Worm (Caenorhabditis elegans) whole organism, L4 larva: ENCODE results near the gene K02F3.12.

Experiments
- F10B5.3 ChIP-seq: sonication (generic microtip); optimal IDR thresholded peaks from 2 replicates; lab custom pipeline; 2016; ENCODE audit warnings: mild to moderate bottlenecking, missing genetic modification characterization, missing compliant biosample characterization
- F37D6.2 ChIP-seq: sonication (generic microtip); optimal IDR thresholded peaks from 2 replicates; lab custom pipeline; 2016; ENCODE audit warnings: mild to moderate bottlenecking, missing genetic modification characterization, missing compliant biosample characterization
- R02D3.7 ChIP-seq: fragments of 150-350 bp; sonication (generic microtip); optimal IDR thresholded peaks from 3 replicates; lab custom pipeline; 2014; ENCODE audit warnings: missing biosample characterization, missing genetic modification characterization
- ZK337.2 ChIP-seq: fragments of 200-800 bp; sonication (Bioruptor generic); IDR thresholded peaks from 2 replicates; pipeline ENCODE4 v1.3.6; 2022; ENCODE audit warnings: missing genetic modification reagents, missing genetic modification characterization, missing compliant biosample characterization
- aly-2 ChIP-seq: sonication (generic microtip); optimal IDR thresholded peaks from 2 replicates; lab custom pipeline; 2018; ENCODE audit warnings: missing biosample characterization, missing genetic modification characterization
- ceh-20 ChIP-seq: fragments of 200-800 bp; sonication (Bioruptor generic); IDR thresholded peaks from 2 replicates; pipeline ENCODE4 v1.3.6; 2022; ENCODE audit warnings: missing genetic modification reagents, missing genetic modification characterization, missing compliant biosample characterization
- cey-2 ChIP-seq: sonication (generic microtip); optimal IDR thresholded peaks from 3 replicates; lab custom pipeline; 2017; ENCODE audit warnings: missing genetic modification characterization, mild to moderate bottlenecking, missing compliant biosample characterization, antibody characterized with exemption, borderline replicate concordance; ENCODE audit not compliant: insufficient read depth
- ctbp-1 ChIP-seq: fragments of 200-800 bp; sonication (Bioruptor generic); IDR thresholded peaks from 2 replicates; pipeline ENCODE4 v1.3.6; 2022; ENCODE audit warnings: missing genetic modification reagents, missing genetic modification characterization, missing compliant biosample characterization
- daf-16 ChIP-seq, 3 experiments: sonication (generic microtip); optimal IDR thresholded peaks; 2 replicates each; lab custom pipeline; 2016 to 2017; ENCODE audit warnings: missing genetic modification characterization in 3 of 3, missing genetic modification reagents in 3 of 3, mild to moderate bottlenecking in 2 of 3, missing compliant biosample characterization in 2 of 3, missing biosample characterization in 1 of 3, moderate library complexity in 1 of 3
- daf-19 ChIP-seq: fragments of 200-800 bp; sonication (Bioruptor generic); conservative IDR thresholded peaks from 2 replicates; pipeline ENCODE4 v1.3.6; 2022; ENCODE audit warnings: missing genetic modification characterization, missing compliant biosample characterization
- dve-1 ChIP-seq: sonication (generic microtip); optimal IDR thresholded peaks from 2 replicates; lab custom pipeline; 2017; ENCODE audit warnings: antibody characterized with exemption, mild to moderate bottlenecking, missing genetic modification characterization, missing compliant biosample characterization; ENCODE audit not compliant: insufficient read depth
- egl-43 ChIP-seq: fragments of 200-800 bp; sonication (Bioruptor generic); IDR thresholded peaks from 2 replicates; pipeline ENCODE4 v1.3.6; 2022; ENCODE audit warnings: missing genetic modification reagents, missing genetic modification characterization, missing compliant biosample characterization
- fkh-10 ChIP-seq: fragments of 150-350 bp; optimal IDR thresholded peaks from 2 replicates; lab custom pipeline; 2014; ENCODE audit warnings: missing biosample characterization, missing genetic modification reagents, missing genetic modification characterization
- fos-1 ChIP-seq: fragments of 150-350 bp; optimal IDR thresholded peaks from 2 replicates; lab custom pipeline; 2014; ENCODE audit warnings: missing biosample characterization, missing genetic modification characterization
- gei-8 ChIP-seq: fragments of 200-800 bp; sonication (Bioruptor generic); optimal IDR thresholded peaks from 2 replicates; lab custom pipeline; 2018; ENCODE audit warnings: mild to moderate bottlenecking, missing genetic modification characterization, missing compliant biosample characterization
- hif-1 ChIP-seq, 2 experiments: sonication (generic microtip); optimal IDR thresholded peaks; 2 replicates each; lab custom pipeline; 2016 to 2017; ENCODE audit warnings: missing compliant biosample characterization in 2 of 2, missing genetic modification characterization in 2 of 2, missing genetic modification reagents in 2 of 2, missing genotype in 2 of 2, mild to moderate bottlenecking in 1 of 2
- hlh-11 ChIP-seq: fragments of 200-800 bp; sonication (Bioruptor generic); optimal IDR thresholded peaks from 2 replicates; lab custom pipeline; 2018; ENCODE audit warnings: mild to moderate bottlenecking, missing genetic modification characterization, missing compliant biosample characterization
- hlh-30 ChIP-seq: sonication (generic microtip); optimal IDR thresholded peaks from 2 replicates; lab custom pipeline; 2017; ENCODE audit warnings: antibody characterized with exemption, mild to moderate bottlenecking, missing genetic modification characterization, missing compliant biosample characterization; ENCODE audit not compliant: insufficient read depth
- jun-1 ChIP-seq: fragments of 150-350 bp; optimal IDR thresholded peaks from 2 replicates; lab custom pipeline; 2014; ENCODE audit warnings: missing biosample characterization, missing genetic modification reagents, missing genetic modification characterization
- lin-15B ChIP-seq: fragments of 150-350 bp; sonication (generic microtip); optimal IDR thresholded peaks from 3 replicates; lab custom pipeline; 2014; ENCODE audit warnings: missing biosample characterization, missing genetic modification characterization
- lin-38 ChIP-seq: fragments of 200-800 bp; sonication (Bioruptor generic); IDR thresholded peaks from 2 replicates; pipeline ENCODE4 v1.3.6; 2022; ENCODE audit warnings: missing genetic modification reagents, missing genetic modification characterization, missing compliant biosample characterization
- lir-3 ChIP-seq: sonication (generic microtip); optimal IDR thresholded peaks from 2 replicates; lab custom pipeline; 2016; ENCODE audit warnings: mild to moderate bottlenecking, missing genetic modification characterization, missing compliant biosample characterization
- lsy-2 ChIP-seq, 2 experiments: fragments of 150-350 bp in 1 of 2; sonication (generic microtip) in 1 of 2; optimal IDR thresholded peaks; 2 replicates each; lab custom pipeline; 2014 to 2017; ENCODE audit warnings: missing biosample characterization in 2 of 2, missing genetic modification characterization in 2 of 2
- mdt-29 ChIP-seq: fragments of 200-800 bp; sonication (Bioruptor generic); IDR thresholded peaks from 2 replicates; pipeline ENCODE4 v1.3.6; 2022; ENCODE audit warnings: missing genetic modification reagents, missing genetic modification characterization, missing compliant biosample characterization
- mep-1 ChIP-seq: fragments of 150-350 bp; sonication (generic microtip); optimal IDR thresholded peaks from 3 replicates; lab custom pipeline; 2014; ENCODE audit warnings: missing biosample characterization, missing genetic modification characterization
- mes-2 ChIP-seq: sonication (generic microtip); optimal IDR thresholded peaks from 2 replicates; lab custom pipeline; 2016; ENCODE audit warnings: missing genotype, mild to moderate bottlenecking, missing genetic modification characterization, missing compliant biosample characterization; ENCODE audit not compliant: poor library complexity, severe bottlenecking
- mxl-3 ChIP-seq: fragments of 200-800 bp; sonication (Bioruptor generic); optimal IDR thresholded peaks from 2 replicates; lab custom pipeline; 2018; ENCODE audit warnings: mild to moderate bottlenecking, missing genetic modification characterization, missing compliant biosample characterization
- nhr-10 ChIP-seq: fragments of 150-350 bp; optimal IDR thresholded peaks from 2 replicates; lab custom pipeline; 2014; ENCODE audit warnings: missing biosample characterization, missing genetic modification characterization
- nhr-11 ChIP-seq: fragments of 150-350 bp; optimal IDR thresholded peaks from 2 replicates; lab custom pipeline; 2014; ENCODE audit warnings: missing biosample characterization, missing genetic modification characterization
- nhr-111 ChIP-seq: fragments of 200-800 bp; sonication (Bioruptor generic); optimal IDR thresholded peaks from 2 replicates; lab custom pipeline; 2018; ENCODE audit warnings: mild to moderate bottlenecking, missing genetic modification characterization, missing compliant biosample characterization
- nhr-25 ChIP-seq: sonication (generic microtip); optimal IDR thresholded peaks from 2 replicates; lab custom pipeline; 2017; ENCODE audit warnings: missing genetic modification characterization, mild to moderate bottlenecking, missing compliant biosample characterization, antibody characterized with exemption, moderate library complexity, borderline replicate concordance; ENCODE audit not compliant: insufficient read depth
- nhr-28 ChIP-seq: fragments of 150-350 bp; optimal IDR thresholded peaks from 2 replicates; lab custom pipeline; 2014; ENCODE audit warnings: missing biosample characterization, missing genetic modification characterization
- nhr-41 ChIP-seq: fragments of 200-800 bp; sonication (Bioruptor generic); IDR thresholded peaks from 2 replicates; pipeline ENCODE4 v1.3.6; 2022; ENCODE audit warnings: missing genetic modification reagents, missing genetic modification characterization, missing compliant biosample characterization
- nhr-76 ChIP-seq: fragments of 150-350 bp; optimal IDR thresholded peaks from 2 replicates; lab custom pipeline; 2014; ENCODE audit warnings: missing biosample characterization, missing genetic modification characterization
- php-3 ChIP-seq: fragments of 200-800 bp; sonication (Bioruptor generic); IDR thresholded peaks from 2 replicates; pipeline ENCODE4 v1.3.6; 2022; ENCODE audit warnings: missing genetic modification reagents, missing genetic modification characterization, missing compliant biosample characterization
- saeg-2 ChIP-seq: fragments of 200-800 bp; sonication (Bioruptor generic); IDR thresholded peaks from 2 replicates; pipeline ENCODE4 v1.3.6; 2022; ENCODE audit warnings: missing genetic modification reagents, missing genetic modification characterization, missing compliant biosample characterization
- set-16 ChIP-seq: fragments of 200-800 bp; sonication (Bioruptor generic); IDR thresholded peaks from 2 replicates; pipeline ENCODE4 v1.3.6; 2022; ENCODE audit warnings: missing genetic modification reagents, missing genetic modification characterization, missing compliant biosample characterization
- snpc-4 ChIP-seq: fragments of 150-350 bp; optimal IDR thresholded peaks from 2 replicates; lab custom pipeline; 2014; ENCODE audit warnings: missing biosample characterization, missing genetic modification characterization
- spr-1 ChIP-seq: sonication (generic microtip); optimal IDR thresholded peaks from 2 replicates; lab custom pipeline; 2016; ENCODE audit warnings: mild to moderate bottlenecking, missing genetic modification characterization, missing compliant biosample characterization
- tag-97 ChIP-seq: fragments of 200-800 bp; sonication (Bioruptor generic); IDR thresholded peaks from 2 replicates; pipeline ENCODE4 v1.3.6; 2022; ENCODE audit warnings: missing genetic modification characterization, missing compliant biosample characterization
- unc-39 ChIP-seq: sonication (generic microtip); optimal IDR thresholded peaks from 2 replicates; lab custom pipeline; 2017; ENCODE audit warnings: missing biosample characterization, missing genetic modification characterization
- vab-7 ChIP-seq: fragments of 200-800 bp; sonication (Bioruptor generic); IDR thresholded peaks from 2 replicates; pipeline ENCODE4 v1.3.6; 2022; ENCODE audit warnings: missing genetic modification reagents, missing genetic modification characterization, missing compliant biosample characterization
- zip-11 ChIP-seq: fragments of 200-800 bp; sonication (Bioruptor generic); IDR thresholded peaks from 2 replicates; pipeline ENCODE4 v1.3.6; 2022; ENCODE audit warnings: missing genetic modification characterization, missing compliant biosample characterization
- ztf-11 ChIP-seq: fragments of 150-350 bp; optimal IDR thresholded peaks from 2 replicates; lab custom pipeline; 2014; ENCODE audit warnings: missing biosample characterization, missing genetic modification characterization
- ztf-7 ChIP-seq: fragments of 150-350 bp; optimal IDR thresholded peaks from 2 replicates; lab custom pipeline; 2014; ENCODE audit warnings: missing biosample characterization, missing genetic modification characterization

Gene K02F3.12

DNA sequence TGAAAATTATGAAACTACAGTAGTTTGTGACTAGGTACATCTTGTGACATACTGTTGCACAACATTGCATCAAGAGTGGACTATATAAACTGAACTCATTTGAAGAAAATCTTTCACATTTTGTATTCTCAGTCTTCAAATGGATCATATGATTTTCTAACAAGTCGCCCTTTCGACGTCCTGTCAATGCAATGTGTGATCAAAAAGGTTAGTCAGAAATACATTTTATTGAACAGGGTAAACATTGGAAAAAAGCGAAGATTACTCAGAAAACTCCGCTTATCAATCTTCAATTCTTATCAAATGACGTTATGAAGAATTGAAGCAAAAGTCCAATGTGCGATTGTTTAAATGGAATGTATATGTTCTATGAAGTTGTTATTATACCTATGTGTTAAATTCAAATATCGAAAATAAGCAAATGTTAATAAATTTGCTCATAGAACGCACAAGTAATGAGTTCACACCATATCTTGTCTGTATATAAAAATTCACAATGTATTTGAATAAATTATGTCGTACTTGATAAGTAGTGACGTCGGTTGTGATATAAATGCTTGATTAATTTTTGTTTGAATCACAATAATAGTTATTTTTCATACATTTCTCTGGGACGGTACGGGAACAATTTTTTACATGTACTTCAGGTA is 23.4 kb upstream of the K02F3.12 start, which contains the start of gene zip-2 (continued):
- no peak for TF ChIP-seq snpc-4 (tag; lab: Kevin White, UChicago)
- TF ChIP-seq mdt-29 (GFP tag; lab: Robert Waterston, UW), result no peak
- no peak for TF ChIP-seq lin-38 (GFP tag; lab: Robert Waterston, UW)
- no peak for TF ChIP-seq ztf-11 (tag; lab: Kevin White, UChicago)
- no peak for TF ChIP-seq ceh-20 (GFP tag; lab: Robert Waterston, UW)
- TF ChIP-seq nhr-41 (GFP tag; lab: Robert Waterston, UW), result no peak
- no peak for TF ChIP-seq daf-19 (GFP tag; lab: Robert Waterston, UW)
- TF ChIP-seq hlh-30, result peak; percentile 74
- no peak for TF ChIP-seq F37D6.2 (tag; lab: Kevin White, UChicago)
- no peak for TF ChIP-seq aly-2 (tag; lab: Kevin White, UChicago)
- no peak for TF ChIP-seq fos-1 (tag; lab: Kevin White, UChicago)
- no peak for TF ChIP-seq hif-1 (tag; optimal IDR thresholded peaks at IDR 0.05; lab: Kevin White, UChicago)
- no peak for TF ChIP-seq fkh-10
- TF ChIP-seq zip-11, result no peak
- TF ChIP-seq, all 104 proteins: peak for 26

DNA sequence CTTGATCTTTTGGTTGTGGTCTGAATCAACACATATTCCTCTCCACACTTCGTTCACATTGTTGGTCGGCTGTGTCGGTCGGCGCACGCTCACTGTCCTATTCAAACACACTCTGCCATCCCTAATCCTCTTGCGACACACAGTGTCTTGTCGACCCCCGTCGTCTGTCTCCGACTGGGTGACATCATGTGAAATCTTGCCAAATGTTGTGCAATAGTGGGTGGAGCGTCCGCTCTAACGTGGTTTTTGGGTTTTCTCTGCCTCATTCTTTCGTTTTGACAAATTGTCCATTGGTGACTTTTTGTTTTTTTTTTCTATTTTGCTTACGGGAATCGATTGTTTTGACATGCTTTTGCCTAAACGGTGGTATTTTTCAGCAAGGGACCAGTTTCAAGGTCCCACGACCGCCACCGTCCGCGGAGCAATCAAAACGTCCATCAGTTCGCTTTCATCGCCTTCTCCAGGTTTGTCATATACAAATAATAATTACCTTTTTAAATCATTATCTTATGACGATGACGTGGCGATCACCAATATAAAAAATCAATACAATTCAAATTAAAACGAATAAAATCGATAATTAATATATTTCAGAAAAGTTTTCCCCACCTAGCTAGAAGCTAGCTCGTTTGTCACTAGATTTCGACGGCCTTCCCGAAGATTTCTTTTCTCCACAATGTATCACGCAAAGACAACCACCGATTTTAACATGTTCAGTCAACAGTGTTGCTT is 22.5 kb upstream of the K02F3.12 start:
- peak; percentile 82 for TF ChIP-seq ctbp-1 (GFP tag; lab: Robert Waterston, UW)
- 0 out of 2 replicates have a peak, but pooled peaks have one; percentile 50 for TF ChIP-seq mdt-29 (GFP tag; lab: Robert Waterston, UW)
- TF ChIP-seq nhr-10 (tag; lab: Kevin White, UChicago), result peak; percentile 88
- TF ChIP-seq saeg-2, result peak; percentile 70
- TF ChIP-seq nhr-111, result no peak
- TF ChIP-seq nhr-11 (tag; lab: Kevin White, UChicago), result peak; percentile 96
- TF ChIP-seq jun-1 (tag; lab: Kevin White, UChicago), result peak; percentile 85
- TF ChIP-seq spr-1 (tag; lab: Kevin White, UChicago), result peak; percentile 75
- TF ChIP-seq F10B5.3, result no peak
- TF ChIP-seq vab-7 (GFP tag; lab: Robert Waterston, UW), result peak; percentile 50; the same call in 1 of the 2 replicates
- TF ChIP-seq F37D6.2 (tag; lab: Kevin White, UChicago), result peak; percentile 32
- TF ChIP-seq nhr-25 (tag; lab: Kevin White, UChicago), result peak; percentile 92
- peak; percentile 99 for TF ChIP-seq mxl-3 (GFP tag; lab: Kevin White, UChicago)
- peak; percentile 82 for TF ChIP-seq cey-2
- peak; percentile 69 for TF ChIP-seq mes-2
- peak; percentile 97 for TF ChIP-seq mep-1 (tag; lab: Kevin White, UChicago)
- peak; percentile 17 to 53 for TF ChIP-seq daf-16 (GFP tag; optimal IDR thresholded peaks at IDR 0.05; lab: Kevin White, UChicago)
- TF ChIP-seq daf-16 (tag; optimal IDR thresholded peaks at IDR 0.05; lab: Kevin White, UChicago), result peak; percentile 88
- no peak for TF ChIP-seq ZK337.2 (GFP tag; lab: Robert Waterston, UW)
- TF ChIP-seq R02D3.7 (tag; lab: Kevin White, UChicago), result no peak
- TF ChIP-seq set-16 (GFP tag; lab: Robert Waterston, UW), result peak; percentile 55; the same call in 1 of the 2 replicates
- TF ChIP-seq ztf-7 (tag; lab: Kevin White, UChicago), result peak; percentile 98
- TF ChIP-seq unc-39 (tag; lab: Kevin White, UChicago), result no peak
- no peak for TF ChIP-seq ztf-11 (tag; lab: Kevin White, UChicago)
- peak; percentile 72 for TF ChIP-seq gei-8
- peak; percentile 98 for TF ChIP-seq nhr-28 (tag; lab: Kevin White, UChicago)
- TF ChIP-seq lir-3 (tag; lab: Kevin White, UChicago), result no peak
- TF ChIP-seq hif-1 (tag; optimal IDR thresholded peaks at IDR 0.05; lab: Kevin White, UChicago), result peak; percentile 52 to 88
- no peak for TF ChIP-seq tag-97 (GFP tag; lab: Robert Waterston, UW)
- TF ChIP-seq hlh-11 (tag; lab: Kevin White, UChicago), result peak; percentile 98
- no peak for TF ChIP-seq nhr-41 (GFP tag; lab: Robert Waterston, UW)
- TF ChIP-seq lsy-2 (tag; optimal IDR thresholded peaks at IDR 0.05; lab: Kevin White, UChicago), result peak; percentile 78 to 92
- peak; percentile 77 for TF ChIP-seq php-3 (GFP tag; lab: Robert Waterston, UW)
- TF ChIP-seq nhr-76, result peak; percentile 37
- TF ChIP-seq aly-2 (tag; lab: Kevin White, UChicago), result no peak
- TF ChIP-seq egl-43 (GFP tag; lab: Robert Waterston, UW), result peak; percentile 78
- no peak for TF ChIP-seq lin-15B (tag; lab: Kevin White, UChicago)
- TF ChIP-seq dve-1 (tag; lab: Kevin White, UChicago), result peak; percentile 98
